Fruit fly (Drosophila melanogaster): ENCODE measurements around the gene IFT43.
A peak's percentile ranks its signal among the peaks of the same experiment; 100 is the strongest.

Gene IFT43

DNA sequence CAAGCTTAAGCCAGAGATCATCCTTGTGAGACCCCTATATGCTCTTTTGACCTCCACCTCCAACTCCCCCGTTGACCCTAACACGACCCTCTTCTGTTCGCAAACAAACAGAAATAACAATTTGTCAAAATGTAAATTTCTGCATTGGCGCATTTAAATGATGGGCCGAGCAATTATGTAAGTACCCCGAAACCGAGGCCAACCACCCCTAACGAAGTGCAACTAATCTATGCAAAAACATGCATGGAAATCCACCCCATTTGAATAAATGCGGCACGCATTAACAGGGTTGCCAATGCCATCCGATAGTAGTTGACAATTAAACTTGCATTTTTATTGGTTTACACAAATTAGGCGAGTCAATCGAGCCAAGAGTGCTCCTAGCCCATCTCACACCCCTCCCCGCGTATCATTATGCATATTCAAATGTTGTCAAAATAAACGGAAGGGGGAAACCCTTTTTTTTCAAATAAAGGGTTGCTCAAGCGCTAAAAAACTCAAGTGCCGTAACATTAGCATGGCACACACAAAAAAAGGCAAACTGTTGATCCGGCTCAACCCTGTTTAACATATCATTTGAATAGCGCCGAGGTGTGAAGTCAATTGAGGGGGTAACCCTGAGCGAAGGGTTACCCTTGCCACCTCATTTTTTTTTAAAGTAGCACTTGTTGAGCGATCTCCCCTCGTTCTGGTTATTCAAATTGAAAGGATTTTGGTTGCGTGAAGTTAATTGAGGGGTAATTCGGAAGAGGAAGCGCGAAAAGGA, 13.0 kb downstream of the IFT43 start:
- no peak for TF ChIP-seq cic (GFP tag; optimal IDR thresholded peaks at IDR 0.05)
- no peak for TF ChIP-seq Mnt (GFP tag; optimal IDR thresholded peaks at IDR 0.05)
- no peak for TF ChIP-seq CG14711 (tag; optimal IDR thresholded peaks at IDR 0.05)
- no peak for TF ChIP-seq toe (GFP tag; optimal IDR thresholded peaks at IDR 0.05)
- no peak for TF ChIP-seq Crg-1 (GFP tag; optimal IDR thresholded peaks at IDR 0.05)
- no peak for TF ChIP-seq pad (GFP tag; optimal IDR thresholded peaks at IDR 0.05)
- no peak for TF ChIP-seq CG33017 (tag; optimal IDR thresholded peaks at IDR 0.05)
- no peak for TF ChIP-seq CG5204 (GFP tag; optimal IDR thresholded peaks at IDR 0.05)
- no peak for TF ChIP-seq cnc (optimal IDR thresholded peaks at IDR 0.05)
- no peak for TF ChIP-seq CG7101 (tag; optimal IDR thresholded peaks at IDR 0.05)
- no peak for TF ChIP-seq bab1 (GFP tag; optimal IDR thresholded peaks at IDR 0.05)

DNA sequence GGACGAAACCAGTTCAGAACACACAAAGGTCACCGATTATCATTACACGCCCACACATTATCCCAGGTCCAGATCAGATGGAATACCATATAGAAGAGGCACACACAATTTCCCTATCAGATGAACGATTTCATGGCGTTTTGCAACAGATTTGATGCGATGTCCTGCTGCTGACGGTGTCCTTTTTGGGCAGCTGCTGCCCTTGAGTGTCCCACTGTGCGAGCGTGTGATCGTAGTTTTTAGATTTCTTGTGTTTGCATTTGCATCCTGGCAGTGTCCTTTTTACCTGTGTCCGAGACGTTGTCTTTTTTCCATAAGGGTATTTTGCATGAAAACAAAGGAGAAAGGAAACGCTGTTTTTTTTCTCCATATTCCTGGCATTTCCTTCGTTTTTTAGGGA, 15.5 kb downstream of the IFT43 start:
- TF ChIP-seq bab1 (GFP tag; optimal IDR thresholded peaks at IDR 0.05) (no peak), Clk (GFP tag; optimal IDR thresholded peaks at IDR 0.05) (no peak), CG7101 (tag; optimal IDR thresholded peaks at IDR 0.05) (no peak), pad (GFP tag; optimal IDR thresholded peaks at IDR 0.05) (no peak), Crg-1 (GFP tag; optimal IDR thresholded peaks at IDR 0.05) (no peak), Hr96 (GFP tag; optimal IDR thresholded peaks at IDR 0.05) (no peak)

DNA sequence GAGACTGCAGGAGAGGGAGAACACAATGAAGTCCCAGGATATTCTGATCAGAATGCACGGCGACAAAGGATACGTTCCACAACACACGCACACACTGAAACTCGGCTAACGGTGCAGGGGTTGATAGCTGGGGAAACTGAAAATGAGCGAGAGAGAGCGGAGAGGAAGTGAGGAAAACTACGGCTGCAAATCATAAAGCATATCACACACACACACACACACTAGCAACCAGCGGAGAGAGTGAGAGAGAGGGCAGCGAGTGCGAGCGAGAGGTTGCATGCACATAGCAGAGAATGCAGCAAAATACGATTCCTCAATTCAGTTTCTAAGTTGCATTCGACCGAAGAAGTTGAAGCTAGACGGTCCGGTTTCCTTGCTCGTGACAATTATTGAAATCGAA, 16.5 kb downstream of the IFT43 start:
- TF ChIP-seq pad (GFP tag; optimal IDR thresholded peaks at IDR 0.05) = peak; percentile 84
- TF ChIP-seq CG7045 (GFP tag; optimal IDR thresholded peaks at IDR 0.05) = no peak
- no peak for TF ChIP-seq Mnt (GFP tag; optimal IDR thresholded peaks at IDR 0.05)
- no peak for TF ChIP-seq CG14711 (tag; optimal IDR thresholded peaks at IDR 0.05)
- no peak for TF ChIP-seq CG1620 (GFP tag; optimal IDR thresholded peaks at IDR 0.05)
- TF ChIP-seq cic (GFP tag; optimal IDR thresholded peaks at IDR 0.05) = no peak
- no peak for TF ChIP-seq Hr96 (GFP tag; optimal IDR thresholded peaks at IDR 0.05)

DNA sequence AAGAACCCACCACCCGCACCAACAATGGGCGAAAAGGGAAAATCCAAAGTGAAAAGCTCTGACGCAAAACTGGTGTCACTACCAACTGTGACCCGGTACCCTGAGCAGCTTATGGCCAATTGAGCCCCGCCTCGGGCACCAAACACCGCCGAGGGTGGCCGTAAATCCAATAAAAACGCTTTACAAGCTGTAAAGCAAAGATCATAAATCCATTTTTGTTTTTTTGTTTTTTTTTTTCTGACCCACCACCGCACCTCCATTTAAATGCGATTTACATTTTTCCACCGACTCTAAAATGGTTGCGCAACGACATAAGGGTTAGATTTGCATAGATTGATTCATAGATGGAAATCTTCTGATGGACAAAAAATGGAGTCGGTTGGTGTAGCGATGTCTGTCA, 20.4 kb downstream of the IFT43 start:
- TF ChIP-seq toe (GFP tag; optimal IDR thresholded peaks at IDR 0.05) (no peak), cic (GFP tag; optimal IDR thresholded peaks at IDR 0.05) (no peak), Crg-1 (GFP tag; optimal IDR thresholded peaks at IDR 0.05) (no peak), pad (GFP tag; optimal IDR thresholded peaks at IDR 0.05) (no peak), kay (GFP tag; ENCODE audit: borderline replicate concordance) (no peak), CG5204 (GFP tag; optimal IDR thresholded peaks at IDR 0.05) (no peak), CG12768 (GFP tag; optimal IDR thresholded peaks at IDR 0.05) (no peak), CG33017 (tag; optimal IDR thresholded peaks at IDR 0.05) (no peak), Clk (GFP tag; optimal IDR thresholded peaks at IDR 0.05) (no peak), CG14711 (tag; optimal IDR thresholded peaks at IDR 0.05) (no peak), cnc (optimal IDR thresholded peaks at IDR 0.05) (no peak)

DNA sequence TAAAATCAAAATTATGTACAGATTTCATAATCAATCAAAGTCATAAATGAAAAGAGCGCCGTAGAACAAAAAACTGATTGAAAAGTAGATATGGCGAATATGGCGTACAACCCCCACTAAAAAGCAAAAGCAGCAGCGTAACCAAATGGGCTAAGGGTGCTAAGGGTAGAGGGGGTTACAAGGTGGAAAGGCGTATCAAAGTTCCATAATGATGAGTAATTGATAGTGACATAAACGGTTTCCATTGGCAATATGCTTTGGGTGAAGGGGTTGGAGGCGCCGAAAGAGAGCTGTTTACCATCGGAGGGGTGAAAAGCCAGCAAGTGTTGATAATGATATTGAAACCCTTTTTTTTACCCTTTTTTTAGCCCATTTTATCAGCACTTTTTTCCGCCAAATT, 22.5 kb downstream of the IFT43 start:
- TF ChIP-seq CG11617 (GFP tag; optimal IDR thresholded peaks at IDR 0.05) (no peak), Hr96 (GFP tag; optimal IDR thresholded peaks at IDR 0.05) (no peak), toe (GFP tag; optimal IDR thresholded peaks at IDR 0.05) (no peak), CG14711 (tag; optimal IDR thresholded peaks at IDR 0.05) (no peak), Mnt (GFP tag; optimal IDR thresholded peaks at IDR 0.05) (no peak), cic (GFP tag; optimal IDR thresholded peaks at IDR 0.05) (no peak), CG7045 (GFP tag; optimal IDR thresholded peaks at IDR 0.05) (no peak), kay (GFP tag; ENCODE audit: borderline replicate concordance) (no peak), CG7101 (tag; optimal IDR thresholded peaks at IDR 0.05) (no peak), bab1 (GFP tag; optimal IDR thresholded peaks at IDR 0.05) (no peak), Crg-1 (GFP tag; optimal IDR thresholded peaks at IDR 0.05) (no peak), ovo (GFP tag; optimal IDR thresholded peaks at IDR 0.05) (no peak), CG1620 (GFP tag; optimal IDR thresholded peaks at IDR 0.05) (no peak), CG5204 (GFP tag; optimal IDR thresholded peaks at IDR 0.05) (no peak), CG33017 (tag; optimal IDR thresholded peaks at IDR 0.05) (no peak), Clk (GFP tag; optimal IDR thresholded peaks at IDR 0.05) (no peak), tj (GFP tag; optimal IDR thresholded peaks at IDR 0.05) (no peak), cnc (optimal IDR thresholded peaks at IDR 0.05) (no peak)

DNA sequence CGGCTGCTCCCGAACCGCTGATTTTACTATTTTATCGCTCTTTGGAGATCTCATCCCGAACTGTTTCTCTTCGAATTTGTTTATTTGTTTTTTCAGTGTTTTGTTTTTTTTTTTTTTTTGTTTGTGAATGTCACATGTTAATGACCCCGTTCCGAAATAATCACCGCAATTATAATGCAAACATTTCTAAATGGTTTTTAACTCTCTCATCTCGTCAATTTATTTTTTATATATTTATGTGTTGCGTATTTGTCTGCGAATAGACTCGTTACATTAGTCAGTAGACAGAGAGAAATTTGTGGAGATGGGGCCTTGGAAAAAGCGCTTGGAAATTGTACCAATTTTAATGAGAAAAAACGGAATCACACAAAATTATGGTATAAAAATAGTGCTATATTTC, 25.2 kb downstream of the IFT43 start, which contains the start of gene Nepl7:
Gene Nepl7, minus strand, starts transcription at position 101 of the 400 bp plus-strand sequence.
- TF ChIP-seq cic (GFP tag; optimal IDR thresholded peaks at IDR 0.05) (no peak), kay (GFP tag; ENCODE audit: borderline replicate concordance) (no peak), Crg-1 (GFP tag; optimal IDR thresholded peaks at IDR 0.05) (no peak), tj (GFP tag; optimal IDR thresholded peaks at IDR 0.05) (no peak), CG1620 (GFP tag; optimal IDR thresholded peaks at IDR 0.05) (no peak), bab1 (GFP tag; optimal IDR thresholded peaks at IDR 0.05) (no peak), toe (GFP tag; optimal IDR thresholded peaks at IDR 0.05) (no peak), CG11617 (GFP tag; optimal IDR thresholded peaks at IDR 0.05) (no peak), CG33017 (tag; optimal IDR thresholded peaks at IDR 0.05) (no peak), Hr96 (GFP tag; optimal IDR thresholded peaks at IDR 0.05) (no peak)

DNA sequence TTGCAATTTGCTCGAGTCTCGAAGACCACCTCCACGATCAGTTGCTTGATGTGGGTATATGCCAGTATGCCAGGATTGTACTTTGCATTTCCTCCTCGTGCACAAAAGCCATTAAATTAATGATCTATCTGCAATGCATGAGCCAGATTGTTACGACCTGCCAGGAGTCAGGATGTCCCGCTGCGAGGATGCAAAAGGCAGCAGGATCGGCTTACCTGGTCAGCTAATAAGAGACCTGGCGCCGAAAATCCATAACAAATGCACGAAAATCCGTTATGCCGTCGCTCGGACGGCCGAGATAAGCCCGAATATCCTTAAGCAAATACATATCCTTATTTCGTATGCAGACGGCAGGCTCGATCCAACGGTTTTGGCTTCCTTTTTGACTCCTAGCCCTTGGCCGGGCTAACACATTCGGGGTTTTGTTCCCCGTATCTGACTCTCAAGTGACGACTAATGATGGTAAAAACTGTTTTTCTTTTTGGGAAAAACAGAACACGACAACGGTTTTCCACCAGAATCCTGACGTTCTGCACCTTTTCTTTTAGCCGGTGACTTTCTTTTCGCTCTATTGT, 28.7 kb downstream of the IFT43 start:
- TF ChIP-seq cic (GFP tag; optimal IDR thresholded peaks at IDR 0.05) (no peak), Clk (GFP tag; optimal IDR thresholded peaks at IDR 0.05) (no peak), CG12768 (GFP tag; optimal IDR thresholded peaks at IDR 0.05) (no peak), cnc (optimal IDR thresholded peaks at IDR 0.05) (no peak), tj (GFP tag; optimal IDR thresholded peaks at IDR 0.05) (no peak), ovo (GFP tag; optimal IDR thresholded peaks at IDR 0.05) (no peak), kay (GFP tag; ENCODE audit: borderline replicate concordance) (no peak), CG11617 (GFP tag; optimal IDR thresholded peaks at IDR 0.05) (no peak), CG1620 (GFP tag; optimal IDR thresholded peaks at IDR 0.05) (no peak), pad (GFP tag; optimal IDR thresholded peaks at IDR 0.05) (no peak)

Data from whole organism, adult.